Worm (Caenorhabditis elegans) whole organism, L4/young adult: ENCODE results near the gene mrp-4.

Experiments used
- W03F9.2 ChIP-seq: fragments of 150-350 bp; optimal IDR thresholded peaks from 2 replicates; lab custom pipeline; 2014; ENCODE audit warnings: missing biosample characterization, missing genetic modification characterization
- dao-5 ChIP-seq: sonication (generic microtip); optimal IDR thresholded peaks from 2 replicates; lab custom pipeline; 2016; ENCODE audit warnings: missing genotype, missing genetic modification characterization, moderate library complexity, missing compliant biosample characterization
- him-1 ChIP-seq: sonication (generic microtip); optimal IDR thresholded peaks from 2 replicates; lab custom pipeline; 2016; ENCODE audit warnings: missing genotype, missing genetic modification reagents, missing genetic modification characterization, missing compliant biosample characterization

The mrp-4 gene

ce11 chrX:9883837-9884324 lies at the start of gene mrp-4:
Gene mrp-4 (plus strand): TSS chrX:9884274.
- TF ChIP-seq him-1 (tag; lab: Kevin White, UChicago) (no peak), W03F9.2 (no peak), dao-5 (tag; lab: Kevin White, UChicago) (no peak)

ce11 chrX:9837989-9838541 lies 46.0 kb upstream of the mrp-4 start, which contains the start of gene ipla-2:
Gene ipla-2 (minus strand): TSS chrX:9838039.
- TF ChIP-seq dao-5 (tag; lab: Kevin White, UChicago) (no peak), W03F9.2 (peak; percentile 72)

- no peak for TF ChIP-seq dao-5 (tag; lab: Kevin White, UChicago)
- TF ChIP-seq W03F9.2 = no peak
- TF ChIP-seq him-1 (tag; lab: Kevin White, UChicago) = no peak
These were observed 43.2 kb upstream of the mrp-4 start for ce11 chrX:9840864-9841263.

ce11 chrX:9842102-9842501 lies 42.0 kb upstream of the mrp-4 start:
- TF ChIP-seq W03F9.2 (no peak), him-1 (tag; lab: Kevin White, UChicago) (no peak), dao-5 (tag; lab: Kevin White, UChicago) (no peak)

- TF ChIP-seq W03F9.2 (no peak), him-1 (tag; lab: Kevin White, UChicago) (no peak), dao-5 (tag; lab: Kevin White, UChicago) (no peak)
These were observed 40.5 kb upstream of the mrp-4 start for ce11 chrX:9843568-9843967.

- no peak for TF ChIP-seq dao-5 (tag; lab: Kevin White, UChicago)
These were observed 38.2 kb upstream of the mrp-4 start for ce11 chrX:9845916-9846315.

- TF ChIP-seq W03F9.2 (no peak), dao-5 (tag; lab: Kevin White, UChicago) (no peak), him-1 (tag; lab: Kevin White, UChicago) (no peak)
These were observed 37.1 kb upstream of the mrp-4 start, which contains the start of gene vab-15 for ce11 chrX:9846975-9847374. Gene vab-15 (plus strand): TSS chrX:9847275.

- TF ChIP-seq W03F9.2 (no peak), dao-5 (tag; lab: Kevin White, UChicago) (no peak), him-1 (tag; lab: Kevin White, UChicago) (no peak)
These were observed 35.8 kb upstream of the mrp-4 start for ce11 chrX:9848214-9848789.

ce11 chrX:9850258-9850657 lies 33.8 kb upstream of the mrp-4 start, which contains the start of gene lec-8:
Gene lec-8 (plus strand): TSS chrX:9850571.
- TF ChIP-seq dao-5 (tag; lab: Kevin White, UChicago) = no peak
- TF ChIP-seq W03F9.2 = no peak
- no peak for TF ChIP-seq him-1 (tag; lab: Kevin White, UChicago)

- TF ChIP-seq him-1 (tag; lab: Kevin White, UChicago) (no peak), dao-5 (tag; lab: Kevin White, UChicago) (no peak), W03F9.2 (no peak)
These were observed 32.2 kb upstream of the mrp-4 start, which contains the start of gene lec-7 for ce11 chrX:9851745-9852330. Gene lec-7 (plus strand): TSS chrX:9852041.

- TF ChIP-seq him-1 (tag; lab: Kevin White, UChicago) (no peak), W03F9.2 (no peak), dao-5 (tag; lab: Kevin White, UChicago) (no peak)
These were observed 27.5 kb upstream of the mrp-4 start, which contains the start of gene R07B1.11 for ce11 chrX:9856618-9857017. Gene R07B1.11 (plus strand): TSS chrX:9856918.

ce11 chrX:9858069-9858468 lies 26.0 kb upstream of the mrp-4 start, which contains the start of gene scav-5:
Gene scav-5 (plus strand): TSS chrX:9858365.
- TF ChIP-seq him-1 (tag; lab: Kevin White, UChicago) (no peak), dao-5 (tag; lab: Kevin White, UChicago) (no peak), W03F9.2 (no peak)

ce11 chrX:9862916-9863624 lies 21.0 kb upstream of the mrp-4 start, which contains the start of the genes gst-36 and R07B1.5:
Gene gst-36 (minus strand): TSS chrX:9862960.
Gene R07B1.5 (plus strand): TSS chrX:9863580.
- no peak for TF ChIP-seq dao-5 (tag; lab: Kevin White, UChicago)
- TF ChIP-seq him-1 (tag; lab: Kevin White, UChicago) = no peak
- TF ChIP-seq W03F9.2 = no peak
